Fruit fly (Drosophila melanogaster): Measurements from ENCODE around the gene Aplip1.

DNA sequence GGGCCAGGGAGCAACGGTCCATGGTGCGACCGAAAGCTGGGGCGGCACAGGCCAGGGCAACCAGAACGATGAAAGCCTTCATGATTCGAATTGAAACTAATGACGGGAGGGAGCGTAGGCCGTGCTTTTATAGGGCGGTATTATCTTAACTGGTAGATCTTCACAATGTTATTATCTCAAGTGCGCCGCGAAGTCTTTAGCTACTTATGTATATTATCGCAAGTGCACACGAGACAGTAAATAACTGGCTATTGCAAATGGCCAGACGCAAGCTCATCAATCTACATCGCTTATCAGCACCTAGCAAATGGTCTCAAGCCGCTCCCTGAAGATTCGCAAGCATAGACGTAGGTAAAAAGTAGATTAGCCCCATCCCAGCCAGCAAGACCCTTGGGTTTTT lies 15.0 kb downstream of the Aplip1 start, which contains the start of gene LysD:
- TF ChIP-seq insv (optimal IDR thresholded peaks at IDR 0.05) (no peak), Myc (optimal IDR thresholded peaks at IDR 0.05) (no peak), ttk (optimal IDR thresholded peaks at IDR 0.05) (no peak)

All from Kc167 (cell line).